Fruit fly (Drosophila melanogaster): Measurements from ENCODE around the gene Mics1.

DNA sequence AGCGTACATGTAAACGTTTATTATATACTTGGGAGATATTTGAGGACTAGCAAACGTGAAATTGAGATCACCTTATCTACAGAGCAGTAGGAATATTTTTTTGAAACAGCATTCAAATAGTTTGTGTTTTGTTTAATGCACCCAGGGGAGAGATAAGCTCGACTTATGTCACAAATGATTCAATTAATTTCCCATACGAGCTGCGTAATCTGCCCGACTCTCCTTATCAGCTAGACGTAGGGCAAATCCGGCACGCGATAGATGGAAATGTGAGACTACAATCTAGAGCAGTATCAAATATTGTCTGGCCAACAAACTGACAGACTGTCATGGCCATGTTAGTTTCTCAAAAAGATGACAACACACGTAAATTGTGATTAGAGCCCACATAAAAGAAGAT is 2.7 kb downstream of the Mics1 start:
- TF ChIP-seq CG8478 (optimal IDR thresholded peaks at IDR 0.05) = no peak
- TF ChIP-seq CTCF (optimal IDR thresholded peaks at IDR 0.05) = no peak

Data from S2 (cell line).